Fruit fly (Drosophila melanogaster) whole organism, embryonic: Measurements from ENCODE around the gene CG42525.

Source experiments
- ATbp ChIP-seq: fragments of 200-800 bp; sonication (Bioruptor generic); optimal IDR thresholded peaks from 2 replicates; lab custom pipeline; 2017; ENCODE audit warnings: missing biosample characterization, mild to moderate bottlenecking, missing genetic modification characterization, missing genetic modification reagents
- Adf1 ChIP-seq: fragments of 200-800 bp; sonication (Bioruptor generic); IDR thresholded peaks from 2 replicates; pipeline ENCODE4 v1.3.6; 2022; ENCODE audit warnings: missing biosample characterization, missing genetic modification characterization
- B-H1 ChIP-seq: fragments of 200-800 bp; sonication (Bioruptor generic); IDR thresholded peaks from 3 replicates; pipeline ENCODE4 v1.3.6; 2022; ENCODE audit warnings: missing biosample characterization, missing genetic modification characterization
- CG10543 ChIP-seq: fragments of 200-800 bp; sonication (Bioruptor generic); optimal IDR thresholded peaks from 3 replicates; lab custom pipeline; 2017; ENCODE audit warnings: missing biosample characterization, mild to moderate bottlenecking, missing genetic modification characterization, moderate library complexity
- CG10979 ChIP-seq: fragments of 200-800 bp; sonication (Bioruptor generic); optimal IDR thresholded peaks from 2 replicates; lab custom pipeline; 2018; ENCODE audit warnings: missing biosample characterization, mild to moderate bottlenecking, missing genetic modification characterization, moderate library complexity
- CG13624 ChIP-seq: fragments of 200-800 bp; sonication (Bioruptor generic); optimal IDR thresholded peaks from 2 replicates; lab custom pipeline; 2016; ENCODE audit warnings: missing biosample characterization, missing genetic modification characterization
- CG14441 ChIP-seq: fragments of 200-800 bp; sonication (Bioruptor generic); IDR thresholded peaks from 2 replicates; pipeline ENCODE4 v1.3.6; 2022; ENCODE audit warnings: missing biosample characterization, missing genetic modification characterization
- CG17186 ChIP-seq: fragments of 200-800 bp; sonication (Bioruptor generic); optimal IDR thresholded peaks from 3 replicates; lab custom pipeline; 2017; ENCODE audit warnings: missing biosample characterization, missing genetic modification reagents, missing genetic modification characterization
- CG2875 ChIP-seq: fragments of 200-800 bp; sonication (Bioruptor generic); optimal IDR thresholded peaks from 2 replicates; lab custom pipeline; 2017; ENCODE audit warnings: missing biosample characterization, mild to moderate bottlenecking, missing genetic modification characterization, missing genetic modification reagents
- CG3281 ChIP-seq: fragments of 200-800 bp; sonication (Bioruptor generic); optimal IDR thresholded peaks from 3 replicates; lab custom pipeline; 2017; ENCODE audit warnings: missing biosample characterization, mild to moderate bottlenecking, missing genetic modification characterization
- CG34376 ChIP-seq: fragments of 200-800 bp; sonication (Bioruptor generic); optimal IDR thresholded peaks from 2 replicates; lab custom pipeline; 2018; ENCODE audit warnings: missing biosample characterization, mild to moderate bottlenecking, missing genetic modification characterization
- CG7556 ChIP-seq: fragments of 200-800 bp; sonication (Bioruptor generic); optimal IDR thresholded peaks from 2 replicates; lab custom pipeline; 2017; ENCODE audit warnings: missing biosample characterization, mild to moderate bottlenecking, missing genetic modification characterization
- CG7786 ChIP-seq: fragments of 200-800 bp; sonication (Bioruptor generic); optimal IDR thresholded peaks from 2 replicates; lab custom pipeline; 2016; ENCODE audit warnings: missing biosample characterization, missing genetic modification characterization
- Dek ChIP-seq: fragments of 200-800 bp; sonication (Bioruptor generic); optimal IDR thresholded peaks from 3 replicates; lab custom pipeline; 2019; ENCODE audit warnings: missing biosample characterization, mild to moderate bottlenecking, missing genetic modification characterization, moderate library complexity
- Dll ChIP-seq: fragments of 200-800 bp; sonication (Bioruptor generic); IDR thresholded peaks from 4 replicates; pipeline ENCODE4 v1.3.6; 2022; ENCODE audit warnings: missing biosample characterization, missing genetic modification characterization; ENCODE audit not compliant: partially characterized antibody
- Ets65A ChIP-seq: fragments of 200-800 bp; sonication (Bioruptor generic); peaks from one replicate; lab custom pipeline; 2016; ENCODE audit warnings: missing biosample characterization, missing genetic modification characterization
- Fer3 ChIP-seq: fragments of 200-800 bp; sonication (Bioruptor generic); optimal IDR thresholded peaks from 2 replicates; lab custom pipeline; 2018; ENCODE audit warnings: missing biosample characterization, mild to moderate bottlenecking, missing genetic modification characterization, moderate library complexity
- H2.0 ChIP-seq: fragments of 200-800 bp; sonication (Bioruptor generic); IDR thresholded peaks from 2 replicates; pipeline ENCODE4 v1.3.6; 2022; ENCODE audit warnings: missing biosample characterization, missing genetic modification characterization
- Hand ChIP-seq: fragments of 200-800 bp; sonication (Bioruptor generic); optimal IDR thresholded peaks from 2 replicates; lab custom pipeline; 2017; ENCODE audit warnings: mild to moderate bottlenecking, missing biosample characterization, missing genetic modification reagents, missing genetic modification characterization
- HmgD ChIP-seq: fragments of 200-800 bp; sonication (Bioruptor generic); optimal IDR thresholded peaks from 3 replicates; lab custom pipeline; 2016; ENCODE audit warnings: missing biosample characterization, missing genetic modification characterization
- Jarid2 ChIP-seq: fragments of 200-800 bp; sonication (Bioruptor generic); optimal IDR thresholded peaks from 3 replicates; lab custom pipeline; 2017; ENCODE audit warnings: mild to moderate bottlenecking, missing biosample characterization, missing genetic modification reagents, missing genetic modification characterization
- Lpt ChIP-seq: fragments of >200 bp; optimal IDR thresholded peaks from 2 replicates; lab custom pipeline; 2018; ENCODE audit warnings: missing biosample characterization, missing genetic modification characterization
- Med ChIP-seq: fragments of 200-800 bp; sonication (Bioruptor generic); peaks from one replicate; lab custom pipeline; 2016; ENCODE audit warnings: missing biosample characterization, missing genetic modification characterization, mild to moderate bottlenecking, inconsistent platforms, moderate library complexity
- Oli ChIP-seq: fragments of 200-800 bp; sonication (Bioruptor generic); optimal IDR thresholded peaks from 2 replicates; lab custom pipeline; 2018; ENCODE audit warnings: missing biosample characterization, mild to moderate bottlenecking, missing genetic modification characterization, moderate library complexity
- Sry-β ChIP-seq: fragments of 200-800 bp; sonication (Bioruptor generic); optimal IDR thresholded peaks from 2 replicates; lab custom pipeline; 2018; ENCODE audit warnings: missing biosample characterization, mild to moderate bottlenecking, missing genetic modification characterization, moderate library complexity
- Stat92E ChIP-seq, 3 experiments: fragments of >200 bp in 2 of 3; fragments of 200-800 bp in 1 of 3; sonication (Bioruptor generic) in 1 of 3; optimal IDR thresholded peaks; 2 replicates each; lab custom pipeline; 2017 to 2019; ENCODE audit warnings: missing biosample characterization in 3 of 3, missing genetic modification characterization in 3 of 3, mild to moderate bottlenecking in 1 of 3, moderate library complexity in 1 of 3
- Trl ChIP-seq, 3 experiments: fragments of >200 bp in 2 of 3; fragments of 200-800 bp in 1 of 3; sonication (Bioruptor generic) in 1 of 3; optimal IDR thresholded peaks; 2 replicates in 1 of 3; 3 replicates in 2 of 3; lab custom pipeline; 2016 to 2017; ENCODE audit warnings: missing biosample characterization in 1 of 3, missing genetic modification characterization in 1 of 3
- cg ChIP-seq: fragments of 200-800 bp; sonication (Bioruptor generic); optimal IDR thresholded peaks from 3 replicates; lab custom pipeline; 2019; ENCODE audit warnings: missing biosample characterization, mild to moderate bottlenecking, missing genetic modification characterization, moderate library complexity
- chinmo ChIP-seq: fragments of 200-800 bp; sonication (Bioruptor generic); IDR thresholded peaks from 4 replicates; pipeline ENCODE4 v1.3.6; 2022; ENCODE audit warnings: missing biosample characterization, missing genetic modification characterization; ENCODE audit not compliant: partially characterized antibody
- crc ChIP-seq: fragments of 200-800 bp; sonication (Bioruptor generic); optimal IDR thresholded peaks from 2 replicates; lab custom pipeline; 2016; ENCODE audit warnings: missing biosample characterization, missing genetic modification characterization
- dm ChIP-seq: fragments of 200-800 bp; sonication (Bioruptor generic); optimal IDR thresholded peaks from 3 replicates; lab custom pipeline; 2016; ENCODE audit warnings: missing biosample characterization, missing genetic modification characterization
- dysf ChIP-seq: fragments of 200-800 bp; sonication (Bioruptor generic); IDR thresholded peaks from 3 replicates; pipeline ENCODE4 v1.3.6; 2022; ENCODE audit warnings: missing biosample characterization, missing genetic modification characterization
- ems ChIP-seq: fragments of 200-800 bp; sonication (Bioruptor generic); optimal IDR thresholded peaks from 3 replicates; lab custom pipeline; 2016; ENCODE audit warnings: missing biosample characterization, missing genetic modification characterization
- ewg ChIP-seq: fragments of 200-800 bp; sonication (Bioruptor generic); optimal IDR thresholded peaks from 3 replicates; lab custom pipeline; 2017; ENCODE audit warnings: mild to moderate bottlenecking, missing biosample characterization, missing genetic modification reagents, missing genetic modification characterization
- grn ChIP-seq: fragments of 200-800 bp; sonication (Bioruptor generic); optimal IDR thresholded peaks from 3 replicates; lab custom pipeline; 2017; ENCODE audit warnings: missing biosample characterization, missing genetic modification characterization
- gro ChIP-seq: fragments of 200-800 bp; sonication (Bioruptor generic); optimal IDR thresholded peaks from 2 replicates; lab custom pipeline; 2016; ENCODE audit warnings: missing biosample characterization, missing genetic modification characterization
- hb ChIP-seq: fragments of 200-800 bp; sonication (Bioruptor generic); IDR thresholded peaks from 3 replicates; pipeline ENCODE4 v1.3.6; 2022; ENCODE audit warnings: missing biosample characterization, missing genetic modification characterization; ENCODE audit not compliant: partially characterized antibody
- hbn ChIP-seq: fragments of 200-800 bp; sonication (Bioruptor generic); IDR thresholded peaks from 2 replicates; pipeline ENCODE4 v1.3.6; 2022; ENCODE audit warnings: missing biosample characterization, missing genetic modification characterization; ENCODE audit not compliant: partially characterized antibody
- klu ChIP-seq: fragments of 200-800 bp; sonication (Bioruptor generic); IDR thresholded peaks from 2 replicates; pipeline ENCODE4 v1.3.6; 2022; ENCODE audit warnings: missing biosample characterization, missing genetic modification characterization
- lab ChIP-seq: fragments of 200-800 bp; sonication (Bioruptor generic); optimal IDR thresholded peaks from 3 replicates; lab custom pipeline; 2017; ENCODE audit warnings: missing biosample characterization, missing genetic modification characterization, mild to moderate bottlenecking, moderate library complexity, missing genetic modification reagents
- lov ChIP-seq, 2 experiments: fragments of 200-800 bp in 1 of 2; fragments of >200 bp in 1 of 2; sonication (Bioruptor generic) in 1 of 2; IDR thresholded peaks in 1 of 2; optimal IDR thresholded peaks in 1 of 2; 2 replicates in 1 of 2; 3 replicates in 1 of 2; pipeline versions ENCODE4 v1.3.6 to Lab custom; 2017 to 2022; ENCODE audit warnings: missing biosample characterization in 1 of 2, missing genetic modification characterization in 1 of 2
- mld ChIP-seq: fragments of 200-800 bp; sonication (Bioruptor generic); IDR thresholded peaks from 3 replicates; pipeline ENCODE4 v1.3.6; 2022; ENCODE audit warnings: missing biosample characterization, missing genetic modification characterization; ENCODE audit not compliant: partially characterized antibody
- nau ChIP-seq: fragments of 200-800 bp; sonication (Bioruptor generic); optimal IDR thresholded peaks from 3 replicates; lab custom pipeline; 2017; ENCODE audit warnings: missing biosample characterization, mild to moderate bottlenecking, missing genetic modification characterization, missing genetic modification reagents
- org-1 ChIP-seq: fragments of 200-800 bp; sonication (Bioruptor generic); optimal IDR thresholded peaks from 2 replicates; lab custom pipeline; 2017; ENCODE audit warnings: missing biosample characterization, missing genetic modification characterization
- salm ChIP-seq: fragments of 200-800 bp; sonication (Bioruptor generic); optimal IDR thresholded peaks from 2 replicates; lab custom pipeline; 2018; ENCODE audit warnings: missing biosample characterization, mild to moderate bottlenecking, missing genetic modification characterization
- shn ChIP-seq: fragments of 200-800 bp; sonication (Bioruptor generic); optimal IDR thresholded peaks from 3 replicates; lab custom pipeline; 2016; ENCODE audit warnings: missing biosample characterization, missing genetic modification characterization
- slp2 ChIP-seq: fragments of 200-800 bp; sonication (Bioruptor generic); optimal IDR thresholded peaks from 2 replicates; lab custom pipeline; 2016; ENCODE audit warnings: missing biosample characterization, missing genetic modification characterization
- sob ChIP-seq: fragments of 200-800 bp; sonication (Bioruptor generic); IDR thresholded peaks from 2 replicates; pipeline ENCODE4 v1.3.6; 2022; ENCODE audit warnings: missing biosample characterization, missing genetic modification characterization
- usp ChIP-seq: fragments of >200 bp; optimal IDR thresholded peaks from 2 replicates; lab custom pipeline; 2017; ENCODE audit warnings: missing biosample characterization, missing genetic modification characterization

The CG42525 gene

dm6 chr3L:3192912-3193311, 3.4 kb upstream of the CG42525 start, which contains the start of gene Hsp83 (continued):
- peak; percentile 73 for TF ChIP-seq Sry-β
- TF ChIP-seq CG14441 = peak; percentile 83
- peak; percentile 89 for TF ChIP-seq CG10979
- TF ChIP-seq Trl (optimal IDR thresholded peaks at IDR 0.05; lab: Kevin White, UChicago) = no peak
- peak; percentile 97 for TF ChIP-seq Trl (GFP tag; optimal IDR thresholded peaks at IDR 0.05; lab: Kevin White, UChicago)
- TF ChIP-seq Stat92E (GFP tag; optimal IDR thresholded peaks at IDR 0.05; lab: Kevin White, UChicago) = peak in 1 of 3 experiments; percentile 84
- peak; percentile 100 for TF ChIP-seq lab (GFP tag; lab: Kevin White, UChicago)
- TF ChIP-seq org-1 = peak; percentile 95
- peak; percentile 99 for TF ChIP-seq Hand (GFP tag; lab: Kevin White, UChicago)
- TF ChIP-seq lov (optimal IDR thresholded peaks at IDR 0.05; lab: Kevin White, UChicago) = no peak
- peak; percentile 98 for TF ChIP-seq lov (GFP tag; IDR thresholded peaks at IDR 0.05; lab: Robert Waterston, UW)
- no peak for TF ChIP-seq mld (GFP tag; lab: Robert Waterston, UW)
- peak; percentile 82; the same call in 2 of the 3 replicates for TF ChIP-seq B-H1 (GFP tag; lab: Robert Waterston, UW)
- TF ChIP-seq gro = peak; percentile 97
- TF ChIP-seq Fer3 (tag; lab: Kevin White, UChicago) = peak; percentile 98
- peak; percentile 81 for TF ChIP-seq grn
- peak; percentile 99 for TF ChIP-seq CG3281
- TF ChIP-seq Dll = no peak
- TF ChIP-seq ems = peak; percentile 92
- TF ChIP-seq sob = peak; percentile 97
- peak; percentile 94 for TF ChIP-seq crc (GFP tag; lab: Kevin White, UChicago)
- peak; percentile 91 for TF ChIP-seq slp2
- peak; percentile 89 for TF ChIP-seq salm (tag; lab: Kevin White, UChicago)
- TF ChIP-seq Med = peak; percentile 100
- TF ChIP-seq klu (GFP tag; lab: Robert Waterston, UW) = peak; percentile 63; the same call in 1 of the 2 replicates
- peak; percentile 94 for TF ChIP-seq CG13624 (GFP tag; lab: Kevin White, UChicago)
- TF ChIP-seq CG10543 (GFP tag; lab: Kevin White, UChicago) = peak; percentile 100
- peak; percentile 96 for TF ChIP-seq CG17186 (GFP tag; lab: Kevin White, UChicago)
- TF ChIP-seq Lpt (GFP tag; lab: Kevin White, UChicago) = no peak
- peak; percentile 88 for TF ChIP-seq CG7556 (GFP tag; lab: Kevin White, UChicago)
- TF ChIP-seq Oli (tag; lab: Kevin White, UChicago) = peak; percentile 86
- TF ChIP-seq shn = peak; percentile 95
- TF ChIP-seq dm = peak; percentile 94
- peak; percentile 87 for TF ChIP-seq Jarid2
- TF ChIP-seq H2.0 (GFP tag; lab: Robert Waterston, UW) = peak; percentile 87
- peak; percentile 89 for TF ChIP-seq CG7786 (GFP tag; lab: Kevin White, UChicago)
- TF ChIP-seq HmgD (GFP tag; lab: Kevin White, UChicago) = peak; percentile 70
- TF ChIP-seq hb (GFP tag; lab: Robert Waterston, UW) = no peak
- TF ChIP-seq Ets65A (GFP tag; lab: Kevin White, UChicago) = peak; percentile 99
- TF ChIP-seq cg (GFP tag; lab: Kevin White, UChicago) = no peak
- no peak for TF ChIP-seq hbn (GFP tag; lab: Robert Waterston, UW)
- TF ChIP-seq usp (GFP tag; lab: Kevin White, UChicago) = no peak
- TF ChIP-seq dysf (GFP tag; lab: Robert Waterston, UW) = peak; percentile 89
- peak; percentile 97 for TF ChIP-seq ATbp (GFP tag; lab: Kevin White, UChicago)
- TF ChIP-seq CG34376 (GFP tag; lab: Kevin White, UChicago) = peak; percentile 100
- TF ChIP-seq chinmo (GFP tag; lab: Robert Waterston, UW) = peak; percentile 84; the same call in 3 of the 4 replicates
- peak; percentile 88 for TF ChIP-seq ewg (GFP tag; lab: Kevin White, UChicago)
- peak; percentile 86 for TF ChIP-seq Dek
- TF ChIP-seq CG2875 = peak; percentile 97
- TF ChIP-seq nau (GFP tag; lab: Kevin White, UChicago) = peak; percentile 99
- TF ChIP-seq Adf1 = peak; percentile 77
